Worm (Caenorhabditis elegans) whole organism, young adult: ENCODE results near the gene fipp-1.

ENCODE experiments used
- B0035.1 ChIP-seq: sonication (generic microtip); optimal IDR thresholded peaks from 2 replicates; lab custom pipeline; 2016; ENCODE audit warnings: missing genetic modification characterization, mild to moderate bottlenecking, missing compliant biosample characterization, missing genotype, missing genetic modification reagents
- B0261.1 ChIP-seq: sonication (generic microtip); optimal IDR thresholded peaks from 2 replicates; lab custom pipeline; 2016; ENCODE audit warnings: mild to moderate bottlenecking, missing genetic modification characterization, moderate library complexity, missing compliant biosample characterization
- C06A6.2 ChIP-seq: fragments of 200-800 bp; sonication (Bioruptor generic); conservative IDR thresholded peaks from 2 replicates; pipeline ENCODE4 v1.3.6; 2022; ENCODE audit warnings: missing genetic modification characterization, missing compliant biosample characterization
- D2030.7 ChIP-seq: fragments of 200-800 bp; sonication (Bioruptor generic); IDR thresholded peaks from 2 replicates; pipeline ENCODE4 v1.3.6; 2022; ENCODE audit warnings: missing genetic modification reagents, missing genetic modification characterization, missing compliant biosample characterization
- F37B4.10 ChIP-seq: fragments of 200-800 bp; sonication (Bioruptor generic); IDR thresholded peaks from 2 replicates; pipeline ENCODE4 v1.3.6; 2022; ENCODE audit warnings: missing genetic modification characterization, missing compliant biosample characterization
- F49E8.2 ChIP-seq: sonication (generic microtip); optimal IDR thresholded peaks from 3 replicates; lab custom pipeline; 2017; ENCODE audit warnings: missing genetic modification characterization, mild to moderate bottlenecking, missing compliant biosample characterization, antibody characterized with exemption, moderate library complexity; ENCODE audit not compliant: insufficient read depth
- F55B11.4 ChIP-seq: sonication (generic microtip); optimal IDR thresholded peaks from 2 replicates; lab custom pipeline; 2016; ENCODE audit warnings: missing compliant biosample characterization, missing genetic modification characterization, borderline replicate concordance; ENCODE audit not compliant: insufficient read depth
- F57A8.1 ChIP-seq: fragments of 200-800 bp; sonication (Bioruptor generic); optimal IDR thresholded peaks from 2 replicates; lab custom pipeline; 2018; ENCODE audit warnings: mild to moderate bottlenecking, missing genetic modification characterization, moderate library complexity, missing compliant biosample characterization
- akir-1 ChIP-seq: fragments of 200-800 bp; sonication (Bioruptor generic); optimal IDR thresholded peaks from 2 replicates; lab custom pipeline; 2018; ENCODE audit warnings: mild to moderate bottlenecking, missing genetic modification characterization, moderate library complexity, missing compliant biosample characterization
- ama-1 ChIP-seq, 3 experiments: fragments of 150-350 bp in 1 of 3; sonication (generic microtip) in 2 of 3; optimal IDR thresholded peaks; 2 replicates each; lab custom pipeline; 2014 to 2018; ENCODE audit warnings: missing biosample characterization in 2 of 3, missing genetic modification characterization in 2 of 3, missing genetic modification reagents in 2 of 3
- atf-7 ChIP-seq: sonication (generic microtip); optimal IDR thresholded peaks from 2 replicates; lab custom pipeline; 2017; ENCODE audit warnings: mild to moderate bottlenecking, missing genetic modification characterization, missing compliant biosample characterization
- attf-5 ChIP-seq: fragments of 200-800 bp; sonication (Bioruptor generic); optimal IDR thresholded peaks from 2 replicates; lab custom pipeline; 2018; ENCODE audit warnings: mild to moderate bottlenecking, missing genetic modification characterization, missing compliant biosample characterization
- attf-6 ChIP-seq: fragments of 200-800 bp; sonication (Bioruptor generic); IDR thresholded peaks from 2 replicates; pipeline ENCODE4 v1.3.6; 2022; ENCODE audit warnings: missing genetic modification reagents, missing genetic modification characterization, missing compliant biosample characterization
- bed-1 ChIP-seq: fragments of 200-800 bp; sonication (Bioruptor generic); IDR thresholded peaks from 2 replicates; pipeline ENCODE4 v1.3.6; 2022; ENCODE audit warnings: missing genetic modification reagents, missing genetic modification characterization, missing compliant biosample characterization
- ceh-91 ChIP-seq: fragments of 200-800 bp; sonication (Bioruptor generic); IDR thresholded peaks from 2 replicates; pipeline ENCODE4 v1.3.6; 2022; ENCODE audit warnings: missing genetic modification reagents, missing genetic modification characterization, missing compliant biosample characterization
- dpl-1 ChIP-seq: fragments of 150-350 bp; optimal IDR thresholded peaks from 2 replicates; lab custom pipeline; 2014; ENCODE audit warnings: missing biosample characterization, missing genetic modification reagents, missing genetic modification characterization
- fkh-3 ChIP-seq: sonication (generic microtip); optimal IDR thresholded peaks from 2 replicates; lab custom pipeline; 2016; ENCODE audit warnings: mild to moderate bottlenecking, missing genetic modification characterization, missing compliant biosample characterization
- gei-17 ChIP-seq: fragments of 200-800 bp; sonication (Bioruptor generic); optimal IDR thresholded peaks from 2 replicates; lab custom pipeline; 2018; ENCODE audit warnings: mild to moderate bottlenecking, missing genetic modification characterization, missing compliant biosample characterization
- him-1 ChIP-seq: sonication (generic microtip); optimal IDR thresholded peaks from 2 replicates; lab custom pipeline; 2016; ENCODE audit warnings: missing genotype, missing genetic modification reagents, missing genetic modification characterization, missing compliant biosample characterization
- hlh-12 ChIP-seq: sonication (generic microtip); optimal IDR thresholded peaks from 2 replicates; lab custom pipeline; 2016; ENCODE audit warnings: missing genetic modification characterization, missing compliant biosample characterization
- lin-40 ChIP-seq: sonication (generic microtip); optimal IDR thresholded peaks from 2 replicates; lab custom pipeline; 2016; ENCODE audit warnings: missing genetic modification characterization, mild to moderate bottlenecking, missing compliant biosample characterization, missing genotype, missing genetic modification reagents
- madf-3 ChIP-seq: fragments of 200-800 bp; sonication (Bioruptor generic); IDR thresholded peaks from 2 replicates; pipeline ENCODE4 v1.3.6; 2022; ENCODE audit warnings: missing genetic modification reagents, missing genetic modification characterization, missing compliant biosample characterization
- nhr-120 ChIP-seq: fragments of 200-800 bp; sonication (Bioruptor generic); IDR thresholded peaks from 2 replicates; pipeline ENCODE4 v1.3.6; 2022; ENCODE audit warnings: missing genetic modification characterization, missing compliant biosample characterization
- nhr-90 ChIP-seq: sonication (generic microtip); optimal IDR thresholded peaks from 2 replicates; lab custom pipeline; 2016; ENCODE audit warnings: missing genotype, mild to moderate bottlenecking, missing genetic modification characterization, missing compliant biosample characterization
- pbrm-1 ChIP-seq: fragments of 200-800 bp; sonication (Bioruptor generic); IDR thresholded peaks from 2 replicates; pipeline ENCODE4 v1.3.6; 2022; ENCODE audit warnings: missing genetic modification reagents, missing genetic modification characterization, missing compliant biosample characterization
- rcor-1 ChIP-seq: fragments of 200-800 bp; sonication (Bioruptor generic); IDR thresholded peaks from 2 replicates; pipeline ENCODE4 v1.3.6; 2022; ENCODE audit warnings: missing genetic modification reagents, missing genetic modification characterization, missing compliant biosample characterization
- sdz-38 ChIP-seq: sonication (generic microtip); optimal IDR thresholded peaks from 2 replicates; lab custom pipeline; 2016; ENCODE audit warnings: missing genotype, missing genetic modification characterization, missing compliant biosample characterization
- snpc-1.3 ChIP-seq: sonication (generic microtip); optimal IDR thresholded peaks from 2 replicates; lab custom pipeline; 2017; ENCODE audit warnings: missing genetic modification characterization, mild to moderate bottlenecking, missing compliant biosample characterization, antibody characterized with exemption, moderate library complexity, missing genotype, missing genetic modification reagents; ENCODE audit not compliant: insufficient read depth
- snpc-3.4 ChIP-seq: sonication (generic microtip); optimal IDR thresholded peaks from 2 replicates; lab custom pipeline; 2017; ENCODE audit warnings: missing genetic modification characterization, mild to moderate bottlenecking, missing compliant biosample characterization, antibody characterized with exemption, moderate library complexity, missing genotype, missing genetic modification reagents
- snpc-4 ChIP-seq, 5 experiments: fragments of 150-350 bp in 1 of 5; sonication (generic microtip) in 4 of 5; optimal IDR thresholded peaks; 2 replicates each; lab custom pipeline; 2014 to 2018; ENCODE audit warnings: missing genetic modification characterization in 5 of 5, missing biosample characterization in 3 of 5, antibody characterized with exemption in 2 of 5, mild to moderate bottlenecking in 2 of 5, missing compliant biosample characterization in 2 of 5, missing genotype in 2 of 5, moderate library complexity in 2 of 5, missing genetic modification reagents in 1 of 5
- somi-1 ChIP-seq: fragments of 200-800 bp; sonication (Bioruptor generic); optimal IDR thresholded peaks from 2 replicates; lab custom pipeline; 2018; ENCODE audit warnings: mild to moderate bottlenecking, missing genetic modification characterization, missing compliant biosample characterization
- sptf-2 ChIP-seq: fragments of 200-800 bp; sonication (Bioruptor generic); optimal IDR thresholded peaks from 2 replicates; lab custom pipeline; 2018; ENCODE audit warnings: mild to moderate bottlenecking, missing genetic modification characterization, missing compliant biosample characterization
- tbp1 ChIP-seq: fragments of 200-800 bp; sonication (Bioruptor generic); optimal IDR thresholded peaks from 2 replicates; lab custom pipeline; 2018; ENCODE audit warnings: mild to moderate bottlenecking, missing genetic modification characterization, missing compliant biosample characterization
- tlf-1 ChIP-seq: fragments of 200-800 bp; sonication (Bioruptor generic); optimal IDR thresholded peaks from 2 replicates; lab custom pipeline; 2018; ENCODE audit warnings: mild to moderate bottlenecking, missing genetic modification characterization, missing compliant biosample characterization
- unc-130 ChIP-seq: sonication (generic microtip); optimal IDR thresholded peaks from 2 replicates; lab custom pipeline; 2016; ENCODE audit warnings: missing genetic modification reagents, missing genetic modification characterization, missing compliant biosample characterization
- unc-62 ChIP-seq: fragments of 150-350 bp; optimal IDR thresholded peaks from 2 replicates; lab custom pipeline; 2014; ENCODE audit warnings: missing biosample characterization, missing genetic modification reagents, missing genetic modification characterization
- zim-3 ChIP-seq: sonication (generic microtip); optimal IDR thresholded peaks from 2 replicates; lab custom pipeline; 2017; ENCODE audit warnings: mild to moderate bottlenecking, missing genetic modification characterization, moderate library complexity, missing compliant biosample characterization

fipp-1 gene

DNA sequence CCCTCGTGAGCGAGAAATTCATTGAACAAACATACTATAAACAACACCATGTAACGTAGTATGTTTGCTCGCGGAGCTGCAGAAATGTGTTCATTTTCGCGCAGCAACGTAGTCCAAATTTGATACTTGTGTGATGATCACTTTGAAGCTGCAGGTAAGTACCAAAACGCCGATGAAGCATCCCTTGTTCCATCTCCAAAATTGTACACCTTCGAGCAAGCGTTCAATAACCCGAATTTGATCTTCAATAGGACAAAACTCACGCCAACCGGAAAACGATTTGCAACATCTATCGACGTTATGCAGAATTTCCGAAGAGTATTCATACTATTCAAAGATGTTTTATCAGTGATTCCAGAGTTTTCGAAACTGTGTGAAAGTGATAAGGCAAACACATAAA lies 39.0 kb downstream of the fipp-1 start, which contains the start of gene Y47D7A.3:
TSS of gene Y47D7A.3 (plus strand) at position 301 of the 400 bp plus-strand sequence.
- TF ChIP-seq D2030.7 (GFP tag; lab: Robert Waterston, UW) (no peak), madf-3 (GFP tag; lab: Robert Waterston, UW) (no peak), attf-5 (GFP tag; lab: Kevin White, UChicago) (no peak), fkh-3 (tag; lab: Kevin White, UChicago) (no peak), bed-1 (GFP tag; lab: Robert Waterston, UW) (no peak)

ce11 chrV:4411714-4412113 lies 40.1 kb downstream of the fipp-1 start, which contains the start of gene Y47D7A.17:
Gene Y47D7A.17 (minus strand): TSS chrV:4411814.
- TF ChIP-seq him-1 (tag; lab: Kevin White, UChicago) (no peak), tlf-1 (no peak), atf-7 (tag; lab: Kevin White, UChicago) (no peak), sdz-38 (no peak), snpc-3.4 (no peak), ceh-91 (GFP tag; lab: Robert Waterston, UW) (no peak), C06A6.2 (GFP tag; lab: Robert Waterston, UW) (no peak), akir-1 (GFP tag; lab: Kevin White, UChicago) (no peak), B0261.1 (tag; lab: Kevin White, UChicago) (no peak), ama-1 (optimal IDR thresholded peaks at IDR 0.05; lab: Kevin White, UChicago) (no peak), ama-1 (GFP tag; optimal IDR thresholded peaks at IDR 0.05; lab: Kevin White, UChicago) (no peak), snpc-1.3 (tag; lab: Kevin White, UChicago) (no peak), unc-130 (no peak), lin-40 (tag; lab: Kevin White, UChicago) (no peak), zim-3 (tag; lab: Kevin White, UChicago) (no peak), gei-17 (GFP tag; lab: Kevin White, UChicago) (no peak), tbp1 (GFP tag; lab: Kevin White, UChicago) (no peak), unc-62 (GFP tag; lab: Kevin White, UChicago) (no peak), F57A8.1 (GFP tag; lab: Kevin White, UChicago) (no peak)
- TF ChIP-seq, all 124 proteins: peak for 0

- TF ChIP-seq sdz-38 (no peak), rcor-1 (GFP tag; lab: Robert Waterston, UW) (no peak)
These were observed 43.0 kb downstream of the fipp-1 start, which contains the start of gene grl-5 for ce11 chrV:4414613-4415071. Gene grl-5 (minus strand): TSS chrV:4414663.

- TF ChIP-seq snpc-4 (GFP tag; optimal IDR thresholded peaks at IDR 0.05; lab: Kevin White, UChicago) (no peak), snpc-4 (tag; optimal IDR thresholded peaks at IDR 0.05; lab: Kevin White, UChicago) (no peak), attf-6 (GFP tag; lab: Robert Waterston, UW) (no peak), nhr-90 (no peak), F37B4.10 (no peak), rcor-1 (GFP tag; lab: Robert Waterston, UW) (no peak), B0035.1 (tag; lab: Kevin White, UChicago) (no peak), dpl-1 (GFP tag; lab: Kevin White, UChicago) (no peak), bed-1 (GFP tag; lab: Robert Waterston, UW) (no peak)
These were observed 45.1 kb downstream of the fipp-1 start, which contains the start of gene Y47D7A.18 for ce11 chrV:4416710-4417109. Gene Y47D7A.18 (minus strand): TSS chrV:4416810.

DNA sequence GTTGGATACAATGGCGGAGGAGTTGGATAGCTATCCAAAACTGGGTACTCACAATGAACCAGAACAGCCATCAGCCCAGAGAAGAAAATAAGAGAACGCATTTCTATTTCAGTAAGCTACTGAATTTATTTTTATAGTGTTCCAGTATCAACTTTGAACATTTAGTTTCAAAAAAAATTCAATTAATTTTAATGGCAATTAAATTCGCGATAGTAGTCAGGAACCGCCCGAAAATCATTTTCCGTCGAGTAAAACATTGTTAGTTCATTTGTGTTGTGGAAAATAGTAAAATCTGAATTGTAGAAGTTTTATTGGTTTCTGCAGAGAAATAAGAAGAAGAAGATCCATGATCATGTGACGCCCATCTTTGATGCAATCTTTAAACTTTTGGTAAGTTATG lies 46.5 kb downstream of the fipp-1 start, which contains the start of gene Y47D7A.6:
TSS of gene Y47D7A.6 (minus strand) at position 101 of the 400 bp plus-strand sequence.
- TF ChIP-seq somi-1 (GFP tag; lab: Kevin White, UChicago), result no peak
- no peak for TF ChIP-seq hlh-12
- TF ChIP-seq nhr-120, result no peak
- no peak for TF ChIP-seq F55B11.4
- no peak for TF ChIP-seq attf-5 (GFP tag; lab: Kevin White, UChicago)
- TF ChIP-seq pbrm-1, result no peak
- TF ChIP-seq F49E8.2, result no peak
- TF ChIP-seq dpl-1 (GFP tag; lab: Kevin White, UChicago), result no peak
- TF ChIP-seq ama-1 (optimal IDR thresholded peaks at IDR 0.05; lab: Kevin White, UChicago), result no peak
- no peak for TF ChIP-seq ama-1 (GFP tag; optimal IDR thresholded peaks at IDR 0.05; lab: Kevin White, UChicago)
- TF ChIP-seq sptf-2 (GFP tag; lab: Kevin White, UChicago), result no peak
- TF ChIP-seq, all 124 proteins: peak for 0
